Worm (Caenorhabditis elegans): Measurements from ENCODE around the gene rbm-7.

Gene rbm-7

DNA sequence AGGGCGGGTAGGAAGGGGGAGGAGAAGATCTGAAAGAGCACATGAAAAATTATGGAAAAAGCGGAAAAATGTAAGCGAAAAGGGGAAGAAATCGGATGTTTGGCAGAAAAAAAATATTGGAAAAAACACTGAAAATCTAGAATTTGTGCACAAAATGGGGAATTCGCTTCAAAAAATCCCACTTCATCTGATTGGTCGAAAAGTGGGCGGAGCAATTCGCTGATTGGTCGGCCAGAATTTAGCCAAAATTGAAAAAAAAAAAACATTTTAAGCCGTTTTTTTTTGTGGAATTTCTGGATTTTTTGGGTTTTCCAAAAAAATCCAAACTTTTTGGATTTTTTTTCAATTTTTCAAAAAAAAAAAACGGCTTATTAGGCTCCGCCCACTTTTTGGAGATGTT, 10.9 kb downstream of the rbm-7 start:
- no peak for TF ChIP-seq grh-1 (GFP tag; IDR thresholded peaks at IDR 0.05)

DNA sequence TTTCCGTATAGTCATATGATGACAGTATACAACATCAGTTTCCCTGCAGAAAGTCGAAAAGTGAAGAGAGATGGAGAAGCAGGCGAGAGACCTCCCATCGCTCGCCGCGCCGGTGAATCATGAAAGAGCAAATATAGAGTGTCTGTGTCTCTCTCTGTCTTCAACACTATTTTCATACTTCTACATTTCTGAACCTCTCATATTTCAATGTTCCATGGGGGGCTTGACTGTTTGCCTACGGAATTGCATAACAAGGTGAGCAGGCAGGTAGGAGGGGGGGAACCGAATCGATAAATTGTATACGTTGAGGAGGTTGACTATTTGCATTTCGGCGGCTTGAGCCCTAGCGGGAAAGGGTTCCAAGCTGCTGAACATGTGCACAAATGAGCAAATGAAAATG, 11.8 kb downstream of the rbm-7 start:
- TF ChIP-seq nhr-85 (tag) (no peak), mab-9 (GFP tag; IDR thresholded peaks at IDR 0.05) (no peak), jun-1 (tag; optimal IDR thresholded peaks at IDR 0.05) (peak; percentile 70), hlh-17 (GFP tag; optimal IDR thresholded peaks at IDR 0.05; ENCODE audit: borderline replicate concordance) (no peak), C04F5.9 (tag; optimal IDR thresholded peaks at IDR 0.05) (no peak), nhr-28 (tag; optimal IDR thresholded peaks at IDR 0.05) (no peak), unc-62 (GFP tag; optimal IDR thresholded peaks at IDR 0.05) (no peak), nhr-71 (tag; optimal IDR thresholded peaks at IDR 0.05) (peak; percentile 10), ama-1 (optimal IDR thresholded peaks at IDR 0.05) (no peak), lin-13 (GFP tag; optimal IDR thresholded peaks at IDR 0.05) (no peak), nhr-11 (tag; optimal IDR thresholded peaks at IDR 0.05) (no peak), efl-1 (optimal IDR thresholded peaks at IDR 0.05) (peak; percentile 17 to 26), efl-1 (GFP tag; optimal IDR thresholded peaks at IDR 0.05 in 1 of 2) (peak in 1 of 2 experiments; percentile 53), nhr-47 (tag; optimal IDR thresholded peaks at IDR 0.05) (no peak), ceh-88 (GFP tag; IDR thresholded peaks at IDR 0.05) (no peak), dsc-1 (tag; optimal IDR thresholded peaks at IDR 0.05) (no peak), unc-30 (tag; optimal IDR thresholded peaks at IDR 0.05) (no peak), nhr-19 (GFP tag; conservative IDR thresholded peaks at IDR 0.05) (no peak), elt-2 (tag; optimal IDR thresholded peaks at IDR 0.05) (peak; percentile 13), unc-98 (GFP tag; IDR thresholded peaks at IDR 0.05) (no peak), ets-5 (GFP tag; IDR thresholded peaks at IDR 0.05) (no peak), isw-1 (GFP tag; IDR thresholded peaks at IDR 0.05) (no peak), pax-3 (tag; optimal IDR thresholded peaks at IDR 0.05) (no peak), vab-15 (tag; optimal IDR thresholded peaks at IDR 0.05) (no peak), sox-4 (tag; optimal IDR thresholded peaks at IDR 0.05) (no peak), ceh-82 (tag; optimal IDR thresholded peaks at IDR 0.05) (no peak), skn-1 (tag; optimal IDR thresholded peaks at IDR 0.05) (peak; percentile 37), unc-86 (tag; optimal IDR thresholded peaks at IDR 0.05) (no peak), grh-1 (GFP tag; IDR thresholded peaks at IDR 0.05) (no peak), lsy-2 (tag; optimal IDR thresholded peaks at IDR 0.05) (peak in 1 of 2 experiments; percentile 45), mdl-1 (tag; optimal IDR thresholded peaks at IDR 0.05) (no peak), fkh-8 (tag; optimal IDR thresholded peaks at IDR 0.05) (no peak), nhr-237 (tag; optimal IDR thresholded peaks at IDR 0.05) (no peak), lin-39 (tag; optimal IDR thresholded peaks at IDR 0.05) (no peak), alr-1 (tag; optimal IDR thresholded peaks at IDR 0.05; ENCODE audit: borderline replicate concordance) (no peak), elt-3 (tag; optimal IDR thresholded peaks at IDR 0.05) (no peak), hpl-2 (GFP tag; optimal IDR thresholded peaks at IDR 0.05) (no peak), nhr-77 (tag; optimal IDR thresholded peaks at IDR 0.05) (peak; percentile 52), lin-35 (GFP tag; optimal IDR thresholded peaks at IDR 0.05) (peak in 1 of 2 experiments; percentile 41), aha-1 (tag; optimal IDR thresholded peaks at IDR 0.05) (no peak), hlh-4 (tag; optimal IDR thresholded peaks at IDR 0.05) (no peak), fos-1 (tag; optimal IDR thresholded peaks at IDR 0.05) (peak; percentile 28), lin-15B (tag; optimal IDR thresholded peaks at IDR 0.05) (no peak), zip-4 (GFP tag; optimal IDR thresholded peaks at IDR 0.05) (no peak), nhr-90 (tag; optimal IDR thresholded peaks at IDR 0.05; ENCODE audit: poor library complexity) (no peak), mep-1 (tag; optimal IDR thresholded peaks at IDR 0.05) (no peak), ztf-4 (tag; optimal IDR thresholded peaks at IDR 0.05) (no peak), sup-37 (GFP tag; optimal IDR thresholded peaks at IDR 0.05) (no peak), tbx-2 (tag; optimal IDR thresholded peaks at IDR 0.05) (peak; percentile 8), efl-3 (GFP tag; optimal IDR thresholded peaks at IDR 0.05) (no peak), irx-1 (tag; optimal IDR thresholded peaks at IDR 0.05) (no peak), aly-2 (tag; optimal IDR thresholded peaks at IDR 0.05) (no peak), xbp-1 (tag; optimal IDR thresholded peaks at IDR 0.05) (no peak)
